Worm (Caenorhabditis elegans): Measurements from ENCODE around the gene dpy-23.

The dpy-23 gene

ce11 chrX:4364877-4365276 lies 24.3 kb upstream of the dpy-23 start, which contains the start of gene F14H12.8:
Gene F14H12.8, minus strand, starts transcription at chrX:4364977.
- TF ChIP-seq sea-1 (GFP tag; conservative IDR thresholded peaks at IDR 0.05) (no peak), hnd-1 (tag; optimal IDR thresholded peaks at IDR 0.05) (no peak), aly-1 (tag; optimal IDR thresholded peaks at IDR 0.05) (no peak), scrt-1 (GFP tag; IDR thresholded peaks at IDR 0.05) (no peak), B0310.2 (tag; optimal IDR thresholded peaks at IDR 0.05) (no peak), ceh-13 (GFP tag; optimal IDR thresholded peaks at IDR 0.05) (no peak), F13C5.2 (tag; optimal IDR thresholded peaks at IDR 0.05) (no peak), hmg-4 (GFP tag; optimal IDR thresholded peaks at IDR 0.05) (no peak), tra-4 (tag; optimal IDR thresholded peaks at IDR 0.05) (no peak), ceh-36 (tag; optimal IDR thresholded peaks at IDR 0.05) (no peak), tbx-11 (GFP tag; IDR thresholded peaks at IDR 0.05) (no peak), tbx-37 (GFP tag; conservative IDR thresholded peaks at IDR 0.05) (no peak), flt-1 (GFP tag; IDR thresholded peaks at IDR 0.05) (no peak), hmbx-1 (tag; optimal IDR thresholded peaks at IDR 0.05) (no peak), pes-1 (GFP tag; IDR thresholded peaks at IDR 0.05) (no peak)

ce11 chrX:4366231-4366630 lies 22.9 kb upstream of the dpy-23 start, which contains the start of gene R160.3:
Gene R160.3, minus strand, starts transcription at chrX:4366331.
- TF ChIP-seq hmbx-1 (tag; optimal IDR thresholded peaks at IDR 0.05), result no peak
- TF ChIP-seq pes-1 (GFP tag; IDR thresholded peaks at IDR 0.05), result no peak
- TF ChIP-seq sea-1 (GFP tag; conservative IDR thresholded peaks at IDR 0.05), result no peak
- no peak for TF ChIP-seq tbx-37 (GFP tag; conservative IDR thresholded peaks at IDR 0.05)
- TF ChIP-seq ceh-36 (tag; optimal IDR thresholded peaks at IDR 0.05), result no peak
- no peak for TF ChIP-seq flt-1 (GFP tag; IDR thresholded peaks at IDR 0.05)
- no peak for TF ChIP-seq hnd-1 (tag; optimal IDR thresholded peaks at IDR 0.05)
- no peak for TF ChIP-seq hmg-4 (GFP tag; optimal IDR thresholded peaks at IDR 0.05)

- TF ChIP-seq ceh-13 (GFP tag; optimal IDR thresholded peaks at IDR 0.05) (no peak), tra-4 (tag; optimal IDR thresholded peaks at IDR 0.05) (no peak), B0310.2 (tag; optimal IDR thresholded peaks at IDR 0.05) (no peak), tbx-11 (GFP tag; IDR thresholded peaks at IDR 0.05) (no peak)
These were observed 21.7 kb upstream of the dpy-23 start, which contains the start of gene R160.10 for ce11 chrX:4367414-4367813. Gene R160.10, minus strand, starts transcription at chrX:4367514.

ce11 chrX:4368800-4369199 lies 20.4 kb upstream of the dpy-23 start, which contains the start of gene R160.4:
Gene R160.4, minus strand, starts transcription at chrX:4368900.
- TF ChIP-seq ceh-13 (GFP tag; optimal IDR thresholded peaks at IDR 0.05) (no peak), ama-1 (optimal IDR thresholded peaks at IDR 0.05) (no peak), hnd-1 (tag; optimal IDR thresholded peaks at IDR 0.05) (no peak), F13C5.2 (tag; optimal IDR thresholded peaks at IDR 0.05) (no peak), sea-1 (GFP tag; conservative IDR thresholded peaks at IDR 0.05) (no peak), hmbx-1 (tag; optimal IDR thresholded peaks at IDR 0.05) (no peak), tbx-37 (GFP tag; conservative IDR thresholded peaks at IDR 0.05) (no peak), B0310.2 (tag; optimal IDR thresholded peaks at IDR 0.05) (no peak), ceh-36 (tag; optimal IDR thresholded peaks at IDR 0.05) (no peak), tra-4 (tag; optimal IDR thresholded peaks at IDR 0.05) (no peak), scrt-1 (GFP tag; IDR thresholded peaks at IDR 0.05) (no peak), ets-7 (tag; optimal IDR thresholded peaks at IDR 0.05) (no peak), hmg-4 (GFP tag; optimal IDR thresholded peaks at IDR 0.05) (no peak), flt-1 (GFP tag; IDR thresholded peaks at IDR 0.05) (no peak), pes-1 (GFP tag; IDR thresholded peaks at IDR 0.05) (no peak), tbx-11 (GFP tag; IDR thresholded peaks at IDR 0.05) (no peak), aly-1 (tag; optimal IDR thresholded peaks at IDR 0.05) (no peak)

- TF ChIP-seq ceh-36 (tag; optimal IDR thresholded peaks at IDR 0.05) (no peak), tbx-11 (GFP tag; IDR thresholded peaks at IDR 0.05) (no peak), scrt-1 (GFP tag; IDR thresholded peaks at IDR 0.05) (no peak), tra-4 (tag; optimal IDR thresholded peaks at IDR 0.05) (no peak), pes-1 (GFP tag; IDR thresholded peaks at IDR 0.05) (no peak), flt-1 (GFP tag; IDR thresholded peaks at IDR 0.05) (no peak), tbx-37 (GFP tag; conservative IDR thresholded peaks at IDR 0.05) (no peak), F13C5.2 (tag; optimal IDR thresholded peaks at IDR 0.05) (no peak), hnd-1 (tag; optimal IDR thresholded peaks at IDR 0.05) (no peak)
These were observed 18.4 kb upstream of the dpy-23 start, which contains the start of gene R160.5 for ce11 chrX:4370756-4371155. Gene R160.5, minus strand, starts transcription at chrX:4370856.

ce11 chrX:4371413-4371812 lies 17.7 kb upstream of the dpy-23 start, which contains the start of gene R160.13:
Gene R160.13, minus strand, starts transcription at chrX:4371513.
- TF ChIP-seq ets-7 (tag; optimal IDR thresholded peaks at IDR 0.05), result no peak
- no peak for TF ChIP-seq tbx-37 (GFP tag; conservative IDR thresholded peaks at IDR 0.05)
- no peak for TF ChIP-seq ceh-36 (tag; optimal IDR thresholded peaks at IDR 0.05)
- no peak for TF ChIP-seq tra-4 (tag; optimal IDR thresholded peaks at IDR 0.05)
- TF ChIP-seq F13C5.2 (tag; optimal IDR thresholded peaks at IDR 0.05), result no peak
- TF ChIP-seq hmg-4 (GFP tag; optimal IDR thresholded peaks at IDR 0.05), result no peak
- TF ChIP-seq hmbx-1 (tag; optimal IDR thresholded peaks at IDR 0.05), result no peak
- TF ChIP-seq ama-1 (optimal IDR thresholded peaks at IDR 0.05), result no peak
- no peak for TF ChIP-seq pes-1 (GFP tag; IDR thresholded peaks at IDR 0.05)
- no peak for TF ChIP-seq flt-1 (GFP tag; IDR thresholded peaks at IDR 0.05)
- TF ChIP-seq aly-1 (tag; optimal IDR thresholded peaks at IDR 0.05), result no peak
- no peak for TF ChIP-seq ceh-13 (GFP tag; optimal IDR thresholded peaks at IDR 0.05)
- TF ChIP-seq scrt-1 (GFP tag; IDR thresholded peaks at IDR 0.05), result no peak
- no peak for TF ChIP-seq sea-1 (GFP tag; conservative IDR thresholded peaks at IDR 0.05)
- no peak for TF ChIP-seq tbx-11 (GFP tag; IDR thresholded peaks at IDR 0.05)
- no peak for TF ChIP-seq B0310.2 (tag; optimal IDR thresholded peaks at IDR 0.05)
- no peak for TF ChIP-seq hnd-1 (tag; optimal IDR thresholded peaks at IDR 0.05)

- TF ChIP-seq scrt-1 (GFP tag; IDR thresholded peaks at IDR 0.05) (no peak), ceh-36 (tag; optimal IDR thresholded peaks at IDR 0.05) (no peak), hmg-4 (GFP tag; optimal IDR thresholded peaks at IDR 0.05) (no peak), tbx-37 (GFP tag; conservative IDR thresholded peaks at IDR 0.05) (no peak), tra-4 (tag; optimal IDR thresholded peaks at IDR 0.05) (no peak), B0310.2 (tag; optimal IDR thresholded peaks at IDR 0.05) (no peak), flt-1 (GFP tag; IDR thresholded peaks at IDR 0.05) (no peak), hnd-1 (tag; optimal IDR thresholded peaks at IDR 0.05) (no peak), sea-1 (GFP tag; conservative IDR thresholded peaks at IDR 0.05) (no peak), tbx-11 (GFP tag; IDR thresholded peaks at IDR 0.05) (no peak), F13C5.2 (tag; optimal IDR thresholded peaks at IDR 0.05) (no peak), pes-1 (GFP tag; IDR thresholded peaks at IDR 0.05) (no peak), ets-7 (tag; optimal IDR thresholded peaks at IDR 0.05) (no peak)
These were observed 17.2 kb upstream of the dpy-23 start, which contains the start of gene R160.14 for ce11 chrX:4371988-4372387. Gene R160.14, minus strand, starts transcription at chrX:4372088.
